Fruit fly (Drosophila melanogaster): ENCODE measurements around the gene hdm.

Gene hdm

DNA sequence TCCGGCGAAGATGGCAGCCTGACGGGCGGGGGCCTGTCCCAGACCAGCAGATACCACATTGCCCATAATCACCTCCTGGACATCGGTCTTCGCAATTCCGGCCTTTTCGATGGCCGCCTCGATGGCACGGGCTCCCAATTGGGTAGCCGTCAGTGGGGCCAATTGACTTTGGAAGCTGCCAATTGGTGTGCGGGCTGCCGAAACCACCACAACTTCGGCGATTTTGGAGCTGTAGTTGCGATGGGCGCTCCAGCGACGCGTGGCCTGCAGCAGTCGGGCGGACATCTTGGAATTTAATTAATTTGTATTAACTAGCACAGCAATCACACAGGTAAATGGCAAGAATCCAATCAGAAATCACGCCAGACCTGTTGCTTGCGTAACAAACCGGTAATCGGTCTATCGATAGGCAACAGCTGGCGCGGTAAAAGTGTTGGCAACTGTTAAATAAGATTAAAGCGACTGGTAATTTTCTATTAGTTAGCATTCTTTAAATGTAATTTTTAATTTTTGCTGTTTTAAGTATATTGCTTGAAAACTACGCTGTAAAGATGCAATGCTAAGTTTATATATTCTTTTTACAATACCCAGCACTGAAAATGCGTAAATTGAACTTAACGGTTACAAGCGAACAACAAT lies 31.4 kb downstream of the hdm start, which contains the start of gene Acat1 (continued):
- TF ChIP-seq bbx (GFP tag; IDR thresholded peaks at IDR 0.05; ENCODE audit: partially characterized antibody) (0 out of 2 replicates have a peak, but pooled peaks have one; percentile 14), CG17612 (GFP tag; IDR thresholded peaks at IDR 0.05) (no peak), stwl (tag; optimal IDR thresholded peaks at IDR 0.05) (peak; percentile 87), CG6765 (GFP tag; optimal IDR thresholded peaks at IDR 0.05) (no peak), CG10147 (GFP tag; optimal IDR thresholded peaks at IDR 0.05) (no peak), gro (GFP tag; optimal IDR thresholded peaks at IDR 0.05) (no peak), ssp (GFP tag; IDR thresholded peaks at IDR 0.05) (no peak; the same call in 1 of the 2 replicates), gsb-n (tag; optimal IDR thresholded peaks at IDR 0.05) (peak; percentile 44), CHES-1-like (GFP tag; optimal IDR thresholded peaks at IDR 0.05) (peak; percentile 31), CG18599 (GFP tag; optimal IDR thresholded peaks at IDR 0.05) (peak; percentile 74), Awh (GFP tag; IDR thresholded peaks at IDR 0.05) (peak; percentile 47; the same call in 1 of the 2 replicates), CG17186 (GFP tag; optimal IDR thresholded peaks at IDR 0.05) (peak; percentile 22), CG10209 (GFP tag; optimal IDR thresholded peaks at IDR 0.05) (peak; percentile 44), mld (GFP tag; IDR thresholded peaks at IDR 0.05; ENCODE audit: partially characterized antibody) (no peak), CG18011 (GFP tag; optimal IDR thresholded peaks at IDR 0.05) (peak; percentile 54), otp (GFP tag; IDR thresholded peaks at IDR 0.05) (peak; percentile 50; the same call in 1 of the 3 replicates)

dm6 chrX:7884360-7884759 lies 35.6 kb downstream of the hdm start, which contains the start of gene Ir7g:
Gene Ir7g (plus strand): TSS chrX:7884660.
- TF ChIP-seq CG6765 (GFP tag; optimal IDR thresholded peaks at IDR 0.05) (no peak), kah (GFP tag; optimal IDR thresholded peaks at IDR 0.05) (no peak), CG34422 (GFP tag; IDR thresholded peaks at IDR 0.05) (no peak), NFAT (GFP tag; IDR thresholded peaks at IDR 0.05) (no peak), Asciz (GFP tag; optimal IDR thresholded peaks at IDR 0.05) (no peak), CG12299 (tag; optimal IDR thresholded peaks at IDR 0.05) (no peak)

DNA sequence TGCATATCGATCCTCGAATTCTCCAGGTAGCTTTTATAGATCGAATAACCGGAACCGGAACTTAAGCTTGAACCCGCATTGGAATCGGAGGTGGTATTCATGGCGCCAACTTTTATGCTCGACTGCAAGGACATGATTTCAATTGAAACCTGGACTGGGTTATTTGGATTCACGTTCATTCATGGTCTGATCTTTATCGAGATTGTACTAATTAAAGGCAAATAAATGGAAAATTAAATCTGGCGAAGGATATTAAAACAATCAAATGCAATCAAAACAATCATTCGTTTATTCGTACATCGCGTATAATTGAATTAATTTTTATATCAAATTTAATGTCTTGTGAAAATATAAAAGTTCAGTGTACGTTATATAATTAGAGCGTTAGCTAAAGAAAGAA lies 36.0 kb downstream of the hdm start, which contains the start of gene Ir7f:
Gene Ir7f (minus strand): TSS at position 101 of the 400 bp plus-strand sequence.
- TF ChIP-seq twi (tag; optimal IDR thresholded peaks at IDR 0.05): no peak
- no peak for TF ChIP-seq pzg (GFP tag; optimal IDR thresholded peaks at IDR 0.05)
- no peak for TF ChIP-seq CG3838 (GFP tag; optimal IDR thresholded peaks at IDR 0.05)
- TF ChIP-seq ttk (GFP tag; IDR thresholded peaks at IDR 0.05): no peak
- TF ChIP-seq CG4854 (GFP tag; optimal IDR thresholded peaks at IDR 0.05): no peak
- TF ChIP-seq CG4820 (GFP tag; optimal IDR thresholded peaks at IDR 0.05): no peak
- no peak for TF ChIP-seq slou (GFP tag; optimal IDR thresholded peaks at IDR 0.05)
- no peak for TF ChIP-seq Aef1 (GFP tag; IDR thresholded peaks at IDR 0.05)
- TF ChIP-seq slp2 (GFP tag; optimal IDR thresholded peaks at IDR 0.05): no peak
- TF ChIP-seq CG15011 (GFP tag; optimal IDR thresholded peaks at IDR 0.05): no peak
- TF ChIP-seq CG3847 (GFP tag; IDR thresholded peaks at IDR 0.05): no peak
- no peak for TF ChIP-seq row (GFP tag; IDR thresholded peaks at IDR 0.05)

dm6 chrX:7881579-7881978 lies 38.4 kb downstream of the hdm start, which contains the start of gene Ir7e:
Gene Ir7e (minus strand): TSS chrX:7881679.
- TF ChIP-seq NK7.1 (GFP tag; optimal IDR thresholded peaks at IDR 0.05) (no peak), CG15269 (tag; optimal IDR thresholded peaks at IDR 0.05) (no peak), Bgb (GFP tag; IDR thresholded peaks at IDR 0.05; ENCODE audit: partially characterized antibody) (no peak), zen2 (GFP tag; IDR thresholded peaks at IDR 0.05; ENCODE audit: partially characterized antibody) (no peak), CG4328 (GFP tag; optimal IDR thresholded peaks at IDR 0.05) (no peak), lov (optimal IDR thresholded peaks at IDR 0.05) (no peak), lov (GFP tag; IDR thresholded peaks at IDR 0.05) (no peak), Hand (GFP tag; optimal IDR thresholded peaks at IDR 0.05) (no peak), CG7271 (tag; optimal IDR thresholded peaks at IDR 0.05) (no peak), Ssrp (tag; optimal IDR thresholded peaks at IDR 0.05) (no peak), unpg (GFP tag; optimal IDR thresholded peaks at IDR 0.05) (no peak), sd (tag; optimal IDR thresholded peaks at IDR 0.05) (no peak), CG2199 (GFP tag; IDR thresholded peaks at IDR 0.05) (no peak), MBD-R2 (GFP tag; IDR thresholded peaks at IDR 0.05) (no peak)
